Fruit fly (Drosophila melanogaster): ENCODE data around the gene atk.
A peak's percentile ranks its signal among the peaks of the same experiment; 100 is the strongest.

atk gene

dm6 chr3L:20471499-20472313, 7.0 kb upstream of the atk start (continued):
- TF ChIP-seq Deaf1 (tag; optimal IDR thresholded peaks at IDR 0.05), result no peak
- TF ChIP-seq Neu2 (GFP tag; optimal IDR thresholded peaks at IDR 0.05; ENCODE audit: borderline replicate concordance), result no peak
- no peak for TF ChIP-seq al (GFP tag; IDR thresholded peaks at IDR 0.05)
- no peak for TF ChIP-seq sob (GFP tag; IDR thresholded peaks at IDR 0.05)
- TF ChIP-seq CG10543 (GFP tag; optimal IDR thresholded peaks at IDR 0.05), result peak; percentile 43
- peak; percentile 29; the same call in 1 of the 3 replicates for TF ChIP-seq ken (GFP tag; IDR thresholded peaks at IDR 0.05)
- TF ChIP-seq CG6791 (GFP tag; IDR thresholded peaks at IDR 0.05; ENCODE audit: partially characterized antibody), result no peak
- TF ChIP-seq CG7786 (GFP tag; optimal IDR thresholded peaks at IDR 0.05), result peak; percentile 32
- TF ChIP-seq CG12769 (tag; optimal IDR thresholded peaks at IDR 0.05), result peak; percentile 86
- TF ChIP-seq Lim3 (GFP tag; IDR thresholded peaks at IDR 0.05), result no peak
- peak; percentile 21 for TF ChIP-seq gro (GFP tag; optimal IDR thresholded peaks at IDR 0.05)
- TF ChIP-seq caup (GFP tag; optimal IDR thresholded peaks at IDR 0.05; ENCODE audit: severe bottlenecking), result peak; percentile 28
- no peak for TF ChIP-seq Hr3 (GFP tag; optimal IDR thresholded peaks at IDR 0.05)
- TF ChIP-seq CG12942 (GFP tag; optimal IDR thresholded peaks at IDR 0.05), result peak; percentile 44
- peak; percentile 64 for TF ChIP-seq kni (GFP tag; optimal IDR thresholded peaks at IDR 0.05)
- TF ChIP-seq br (optimal IDR thresholded peaks at IDR 0.05), result no peak
- 0 out of 2 replicates have a peak, but pooled peaks have one; percentile 5 for TF ChIP-seq stc (GFP tag; IDR thresholded peaks at IDR 0.05)
- TF ChIP-seq Usf (GFP tag; optimal IDR thresholded peaks at IDR 0.05), result no peak
- TF ChIP-seq CG3163 (GFP tag; optimal IDR thresholded peaks at IDR 0.05), result peak; percentile 43
- TF ChIP-seq ash1 (GFP tag; optimal IDR thresholded peaks at IDR 0.05), result no peak
- TF ChIP-seq gsb (GFP tag; IDR thresholded peaks at IDR 0.05), result no peak
- no peak for TF ChIP-seq sc (optimal IDR thresholded peaks at IDR 0.05)
- peak; percentile 78 for TF ChIP-seq sc (GFP tag; optimal IDR thresholded peaks at IDR 0.05)
- peak; percentile 20 to 40 for TF ChIP-seq Hr51 (GFP tag; optimal IDR thresholded peaks at IDR 0.05)
- peak; percentile 31 for TF ChIP-seq en (GFP tag; optimal IDR thresholded peaks at IDR 0.05)
- TF ChIP-seq row (GFP tag; IDR thresholded peaks at IDR 0.05), result no peak; the same call in 1 of the 3 replicates
- peak; percentile 70 for TF ChIP-seq dmrt11E (tag; optimal IDR thresholded peaks at IDR 0.05)
- peak; percentile 56 for TF ChIP-seq CG7987 (GFP tag; optimal IDR thresholded peaks at IDR 0.05)
- TF ChIP-seq CG14860 (GFP tag; IDR thresholded peaks at IDR 0.05; ENCODE audit: partially characterized antibody), result no peak
- TF ChIP-seq nerfin-1 (tag; optimal IDR thresholded peaks at IDR 0.05), result peak; percentile 49
- peak; percentile 6; the same call in 1 of the 2 replicates for TF ChIP-seq CG10959 (GFP tag; IDR thresholded peaks at IDR 0.05)
- TF ChIP-seq CG3838 (GFP tag; optimal IDR thresholded peaks at IDR 0.05), result peak; percentile 13
- peak; percentile 50 for TF ChIP-seq Mad (GFP tag; optimal IDR thresholded peaks at IDR 0.05)
- TF ChIP-seq GATAe (GFP tag; conservative IDR thresholded peaks at IDR 0.05), result no peak
- TF ChIP-seq CG31224 (GFP tag; IDR thresholded peaks at IDR 0.05), result no peak
- TF ChIP-seq CG30403 (GFP tag; optimal IDR thresholded peaks at IDR 0.05), result peak; percentile 9
- no peak for TF ChIP-seq CG9932 (GFP tag; IDR thresholded peaks at IDR 0.05)
- TF ChIP-seq Lpt (GFP tag; optimal IDR thresholded peaks at IDR 0.05), result no peak
- no peak for TF ChIP-seq Blimp-1 (GFP tag; optimal IDR thresholded peaks at IDR 0.05)
- peak; percentile 27 for TF ChIP-seq CG30431 (GFP tag; optimal IDR thresholded peaks at IDR 0.05)
- TF ChIP-seq Mrtf (GFP tag; IDR thresholded peaks at IDR 0.05), result 0 out of 3 replicates have a peak, but pooled peaks have one; percentile 21
- TF ChIP-seq slou (GFP tag; optimal IDR thresholded peaks at IDR 0.05), result peak; percentile 40
- peak; percentile 97 for TF ChIP-seq D19A (tag; optimal IDR thresholded peaks at IDR 0.05)
- TF ChIP-seq Rfx (GFP tag; IDR thresholded peaks at IDR 0.05), result no peak; the same call in 1 of the 2 replicates
- TF ChIP-seq CG3847 (GFP tag; IDR thresholded peaks at IDR 0.05), result no peak; the same call in 1 of the 2 replicates
- TF ChIP-seq gt (GFP tag; IDR thresholded peaks at IDR 0.05), result no peak
- TF ChIP-seq ranshi (GFP tag; IDR thresholded peaks at IDR 0.05), result no peak
- peak; percentile 6 for TF ChIP-seq Max (GFP tag; optimal IDR thresholded peaks at IDR 0.05)
- TF ChIP-seq Fer3 (tag; optimal IDR thresholded peaks at IDR 0.05), result peak; percentile 16
- TF ChIP-seq CG6254 (GFP tag; optimal IDR thresholded peaks at IDR 0.05), result no peak
